Worm (Caenorhabditis elegans): ENCODE results near the gene grl-23.

- no peak for TF ChIP-seq ceh-88 (GFP tag; IDR thresholded peaks at IDR 0.05)
- TF ChIP-seq sup-37 (GFP tag; optimal IDR thresholded peaks at IDR 0.05), result no peak
- peak in 1 of 2 experiments; percentile 56 for TF ChIP-seq lsy-2 (tag; optimal IDR thresholded peaks at IDR 0.05)
- peak; percentile 30 for TF ChIP-seq snu-23 (GFP tag; optimal IDR thresholded peaks at IDR 0.05)
- TF ChIP-seq mep-1 (tag; optimal IDR thresholded peaks at IDR 0.05), result no peak
- TF ChIP-seq unc-62 (GFP tag; optimal IDR thresholded peaks at IDR 0.05), result no peak
- no peak for TF ChIP-seq tlp-1 (tag; optimal IDR thresholded peaks at IDR 0.05)
- TF ChIP-seq mab-9 (GFP tag; IDR thresholded peaks at IDR 0.05), result no peak
- no peak for TF ChIP-seq mef-2 (tag; optimal IDR thresholded peaks at IDR 0.05)
- TF ChIP-seq blmp-1 (tag; optimal IDR thresholded peaks at IDR 0.05), result peak; percentile 76
Measured at ce11 chrV:12548830-12549229, 27.9 kb downstream of the grl-23 start.
